Fruit fly (Drosophila melanogaster) whole organism, embryonic: ENCODE data around the gene CG14022.

Experiments used
- Bgb ChIP-seq: fragments of 200-800 bp; sonication (Bioruptor generic); IDR thresholded peaks from 2 replicates; pipeline ENCODE4 v1.3.6; 2022; ENCODE audit warnings: missing biosample characterization, missing genetic modification characterization; ENCODE audit not compliant: partially characterized antibody
- CG10462 ChIP-seq: fragments of 200-800 bp; sonication (Bioruptor generic); optimal IDR thresholded peaks from 2 replicates; lab custom pipeline; 2016; ENCODE audit warnings: missing biosample characterization, missing genetic modification characterization
- CG10543 ChIP-seq: fragments of 200-800 bp; sonication (Bioruptor generic); optimal IDR thresholded peaks from 3 replicates; lab custom pipeline; 2017; ENCODE audit warnings: missing biosample characterization, mild to moderate bottlenecking, missing genetic modification characterization, moderate library complexity
- CG10565 ChIP-seq: fragments of 200-800 bp; sonication (Bioruptor generic); optimal IDR thresholded peaks from 3 replicates; lab custom pipeline; 2016; ENCODE audit warnings: missing biosample characterization, mild to moderate bottlenecking, missing genetic modification characterization
- CG11456 ChIP-seq: fragments of 200-800 bp; sonication (Bioruptor generic); IDR thresholded peaks from 3 replicates; pipeline ENCODE4 v1.3.6; 2022; ENCODE audit warnings: missing biosample characterization, missing genetic modification characterization
- CG15269 ChIP-seq: fragments of 200-800 bp; sonication (Bioruptor generic); optimal IDR thresholded peaks from 2 replicates; lab custom pipeline; 2018; ENCODE audit warnings: missing biosample characterization, mild to moderate bottlenecking, missing genetic modification characterization, moderate library complexity
- CG1602 ChIP-seq: fragments of 200-800 bp; sonication (Bioruptor generic); optimal IDR thresholded peaks from 3 replicates; lab custom pipeline; 2016; ENCODE audit warnings: missing biosample characterization, missing genetic modification characterization
- CG18262 ChIP-seq: fragments of 200-800 bp; optimal IDR thresholded peaks from 3 replicates; lab custom pipeline; 2019; ENCODE audit warnings: missing biosample characterization, mild to moderate bottlenecking, missing genetic modification characterization, moderate library complexity
- CG2129 ChIP-seq: fragments of 200-800 bp; sonication (Bioruptor generic); IDR thresholded peaks from 2 replicates; pipeline ENCODE4 v1.3.6; 2022; ENCODE audit warnings: missing biosample characterization, missing genetic modification characterization; ENCODE audit not compliant: partially characterized antibody
- CG30020 ChIP-seq: fragments of 200-800 bp; optimal IDR thresholded peaks from 2 replicates; lab custom pipeline; 2019; ENCODE audit warnings: missing biosample characterization, mild to moderate bottlenecking, missing genetic modification characterization, moderate library complexity
- CG32772 ChIP-seq: fragments of 200-800 bp; sonication (Bioruptor generic); IDR thresholded peaks from 2 replicates; pipeline ENCODE4 v1.3.6; 2022; ENCODE audit warnings: missing biosample characterization, missing genetic modification characterization
- CG3838 ChIP-seq: fragments of 200-800 bp; sonication (Bioruptor generic); optimal IDR thresholded peaks from 3 replicates; lab custom pipeline; 2016; ENCODE audit warnings: missing biosample characterization, missing genetic modification characterization
- CG3847 ChIP-seq: fragments of 200-800 bp; sonication (Bioruptor generic); IDR thresholded peaks from 2 replicates; pipeline ENCODE4 v1.3.6; 2022; ENCODE audit warnings: missing biosample characterization, missing genetic modification characterization
- CG4282 ChIP-seq: fragments of 200-800 bp; sonication (Bioruptor generic); optimal IDR thresholded peaks from 2 replicates; lab custom pipeline; 2016; ENCODE audit warnings: missing biosample characterization, missing genetic modification characterization
- CG6254 ChIP-seq: fragments of 200-800 bp; sonication (Bioruptor generic); optimal IDR thresholded peaks from 3 replicates; lab custom pipeline; 2017; ENCODE audit warnings: mild to moderate bottlenecking, missing biosample characterization, missing genetic modification reagents, missing genetic modification characterization
- CG7357 ChIP-seq: fragments of 200-800 bp; sonication (Bioruptor generic); IDR thresholded peaks from 3 replicates; pipeline ENCODE4 v1.3.6; 2022; ENCODE audit warnings: missing biosample characterization, missing genetic modification characterization
- CG7987 ChIP-seq: fragments of 200-800 bp; sonication (Bioruptor generic); optimal IDR thresholded peaks from 2 replicates; lab custom pipeline; 2018; ENCODE audit warnings: missing biosample characterization, mild to moderate bottlenecking, missing genetic modification characterization, moderate library complexity
- CG8281 ChIP-seq: fragments of 200-800 bp; sonication (Bioruptor generic); optimal IDR thresholded peaks from 2 replicates; lab custom pipeline; 2018; ENCODE audit warnings: missing biosample characterization, mild to moderate bottlenecking, missing genetic modification characterization, moderate library complexity
- CG9817 ChIP-seq: fragments of 200-800 bp; sonication (Bioruptor generic); optimal IDR thresholded peaks from 2 replicates; lab custom pipeline; 2018; ENCODE audit warnings: missing biosample characterization, mild to moderate bottlenecking, missing genetic modification characterization, moderate library complexity
- CG9932 ChIP-seq: fragments of 200-800 bp; sonication (Bioruptor generic); IDR thresholded peaks from 2 replicates; pipeline ENCODE4 v1.3.6; 2022; ENCODE audit warnings: missing biosample characterization, missing genetic modification characterization
- Chrac-16 ChIP-seq: fragments of 200-800 bp; sonication (Bioruptor generic); optimal IDR thresholded peaks from 3 replicates; lab custom pipeline; 2016; ENCODE audit warnings: missing biosample characterization, missing genetic modification characterization
- Dp ChIP-seq: fragments of 200-800 bp; sonication (Bioruptor generic); optimal IDR thresholded peaks from 2 replicates; lab custom pipeline; 2018; ENCODE audit warnings: missing biosample characterization, mild to moderate bottlenecking, missing genetic modification characterization, moderate library complexity
- Ets97D ChIP-seq: fragments of 200-800 bp; sonication (Bioruptor generic); optimal IDR thresholded peaks from 3 replicates; lab custom pipeline; 2016; ENCODE audit warnings: missing biosample characterization, missing genetic modification characterization
- HLH4C ChIP-seq: fragments of 200-800 bp; sonication (Bioruptor generic); IDR thresholded peaks from 3 replicates; pipeline ENCODE4 v1.3.6; 2022; ENCODE audit warnings: missing biosample characterization, missing genetic modification characterization; ENCODE audit not compliant: partially characterized antibody
- Hr51 ChIP-seq, 2 experiments: fragments of 200-800 bp; sonication (Bioruptor generic); optimal IDR thresholded peaks; 2 replicates in 1 of 2; 3 replicates in 1 of 2; lab custom pipeline; 2016 to 2018; ENCODE audit warnings: missing biosample characterization in 2 of 2, missing genetic modification characterization in 2 of 2, mild to moderate bottlenecking in 1 of 2, moderate library complexity in 1 of 2
- Max ChIP-seq: fragments of 200-800 bp; sonication (Bioruptor generic); optimal IDR thresholded peaks from 2 replicates; lab custom pipeline; 2016; ENCODE audit warnings: missing biosample characterization, mild to moderate bottlenecking, missing genetic modification characterization
- Med ChIP-seq: fragments of 200-800 bp; sonication (Bioruptor generic); peaks from one replicate; lab custom pipeline; 2016; ENCODE audit warnings: missing biosample characterization, missing genetic modification characterization, mild to moderate bottlenecking, inconsistent platforms, moderate library complexity
- Nf-YC ChIP-seq: fragments of 200-800 bp; optimal IDR thresholded peaks from 3 replicates; lab custom pipeline; 2019; ENCODE audit warnings: missing biosample characterization, mild to moderate bottlenecking, missing genetic modification characterization, moderate library complexity
- Ravus ChIP-seq: fragments of 200-800 bp; sonication (Bioruptor generic); IDR thresholded peaks from 2 replicates; pipeline ENCODE4 v1.3.6; 2022; ENCODE audit warnings: missing biosample characterization, missing genetic modification characterization
- Six4 ChIP-seq: fragments of 200-800 bp; sonication (Bioruptor generic); optimal IDR thresholded peaks from 2 replicates; lab custom pipeline; 2016; ENCODE audit warnings: missing biosample characterization, missing genetic modification characterization
- Stat92E ChIP-seq, 3 experiments: fragments of >200 bp in 2 of 3; fragments of 200-800 bp in 1 of 3; sonication (Bioruptor generic) in 1 of 3; optimal IDR thresholded peaks; 2 replicates each; lab custom pipeline; 2017 to 2019; ENCODE audit warnings: missing biosample characterization in 3 of 3, missing genetic modification characterization in 3 of 3, mild to moderate bottlenecking in 1 of 3, moderate library complexity in 1 of 3
- az2 ChIP-seq: fragments of 200-800 bp; sonication (Bioruptor generic); optimal IDR thresholded peaks from 3 replicates; lab custom pipeline; 2016; ENCODE audit warnings: missing biosample characterization, missing genetic modification characterization
- bab2 ChIP-seq: fragments of 200-800 bp; sonication (Bioruptor generic); optimal IDR thresholded peaks from 2 replicates; lab custom pipeline; 2016; ENCODE audit warnings: missing biosample characterization, missing genetic modification characterization
- caup ChIP-seq: fragments of 200-800 bp; sonication (Bioruptor generic); optimal IDR thresholded peaks from 3 replicates; lab custom pipeline; 2017; ENCODE audit warnings: missing biosample characterization, mild to moderate bottlenecking, missing genetic modification characterization, moderate library complexity; ENCODE audit not compliant: severe bottlenecking
- dmrt11E ChIP-seq: fragments of 200-800 bp; sonication (Bioruptor generic); optimal IDR thresholded peaks from 3 replicates; lab custom pipeline; 2018; ENCODE audit warnings: missing biosample characterization, mild to moderate bottlenecking, missing genetic modification characterization, moderate library complexity
- gem ChIP-seq: fragments of 200-800 bp; sonication (Bioruptor generic); optimal IDR thresholded peaks from 2 replicates; lab custom pipeline; 2019; ENCODE audit warnings: missing biosample characterization, mild to moderate bottlenecking, missing genetic modification characterization, moderate library complexity
- hb ChIP-seq: fragments of 200-800 bp; sonication (Bioruptor generic); IDR thresholded peaks from 3 replicates; pipeline ENCODE4 v1.3.6; 2022; ENCODE audit warnings: missing biosample characterization, missing genetic modification characterization; ENCODE audit not compliant: partially characterized antibody
- her ChIP-seq: fragments of 200-800 bp; sonication (Bioruptor generic); optimal IDR thresholded peaks from 2 replicates; lab custom pipeline; 2016; ENCODE audit warnings: missing biosample characterization, missing genetic modification characterization
- lmd ChIP-seq: fragments of 200-800 bp; sonication (Bioruptor generic); IDR thresholded peaks from 2 replicates; pipeline ENCODE4 v1.3.6; 2022; ENCODE audit warnings: missing biosample characterization, missing genetic modification characterization
- maf-S ChIP-seq: fragments of 200-800 bp; sonication (Bioruptor generic); optimal IDR thresholded peaks from 2 replicates; lab custom pipeline; 2016; ENCODE audit warnings: missing biosample characterization, missing genetic modification characterization
- prd ChIP-seq, 3 experiments: fragments of >200 bp in 2 of 3; fragments of 200-800 bp in 1 of 3; sonication (Bioruptor generic) in 1 of 3; optimal IDR thresholded peaks in 2 of 3; IDR thresholded peaks in 1 of 3; 2 replicates in 2 of 3; 3 replicates in 1 of 3; pipeline versions ENCODE4 v1.3.6 to Lab custom; 2017 to 2022; ENCODE audit warnings: missing biosample characterization in 1 of 3, missing genetic modification characterization in 1 of 3
- psq ChIP-seq: fragments of 200-800 bp; sonication (Bioruptor generic); optimal IDR thresholded peaks from 2 replicates; lab custom pipeline; 2017; ENCODE audit warnings: missing biosample characterization, missing genetic modification characterization
- slou ChIP-seq: fragments of 200-800 bp; sonication (Bioruptor generic); optimal IDR thresholded peaks from 3 replicates; lab custom pipeline; 2016; ENCODE audit warnings: missing biosample characterization, missing genetic modification characterization
- tap ChIP-seq: fragments of 200-800 bp; optimal IDR thresholded peaks from 3 replicates; lab custom pipeline; 2019; ENCODE audit warnings: missing biosample characterization, mild to moderate bottlenecking, missing genetic modification characterization, moderate library complexity
- unc-4 ChIP-seq: fragments of 200-800 bp; sonication (Bioruptor generic); IDR thresholded peaks from 2 replicates; pipeline ENCODE4 v1.3.6; 2022; ENCODE audit warnings: missing biosample characterization, missing genetic modification characterization; ENCODE audit not compliant: partially characterized antibody
- z ChIP-seq: fragments of 200-800 bp; sonication (Bioruptor generic); IDR thresholded peaks from 3 replicates; pipeline ENCODE4 v1.3.6; 2022; ENCODE audit warnings: missing biosample characterization, missing genetic modification characterization
- zen ChIP-seq: fragments of 200-800 bp; sonication (Bioruptor generic); optimal IDR thresholded peaks from 3 replicates; lab custom pipeline; 2018; ENCODE audit warnings: missing biosample characterization, mild to moderate bottlenecking, missing genetic modification characterization, moderate library complexity

The CG14022 gene

DNA sequence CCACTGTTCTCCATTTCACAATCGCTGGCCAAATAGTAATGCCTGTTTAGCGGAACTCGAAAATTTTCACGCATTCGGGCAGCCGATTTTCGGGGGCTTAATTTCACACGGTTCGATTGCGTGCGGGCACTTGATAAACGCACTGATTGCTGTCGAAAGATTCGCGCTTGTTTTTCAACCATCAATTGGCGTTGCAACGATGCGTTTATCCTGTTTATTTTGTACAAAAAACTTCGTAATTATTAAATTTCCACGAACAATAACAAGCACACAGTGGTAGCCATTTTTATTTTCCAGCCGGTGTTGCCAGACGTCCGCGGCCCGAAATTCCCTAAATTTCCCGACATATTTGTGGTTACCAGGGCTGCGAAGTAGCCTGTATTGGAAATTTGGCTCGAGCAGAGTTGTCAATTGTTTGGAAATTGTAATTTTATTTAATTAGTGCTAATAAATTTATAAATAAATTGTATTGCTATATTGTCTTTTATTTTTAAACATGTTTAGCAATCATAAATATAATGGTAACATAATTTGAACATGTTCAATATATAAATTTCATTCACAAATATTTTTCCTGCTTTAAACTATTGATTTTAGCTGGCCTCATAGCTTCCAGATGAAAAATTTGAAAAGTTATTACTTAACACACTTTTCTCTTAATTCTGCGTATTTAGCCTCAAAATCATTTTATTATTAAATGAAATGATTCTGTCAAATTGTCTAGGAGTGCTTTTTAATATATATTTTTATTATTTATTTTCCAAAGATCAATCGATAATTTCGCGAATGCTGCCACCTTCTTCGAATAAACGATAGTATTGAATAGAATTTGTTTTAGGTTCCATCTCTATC is 2.0 kb downstream of the CG14022 start, which contains the start of the genes Ncoa6 and cype (continued):
- TF ChIP-seq gem = peak; percentile 75
- no peak for TF ChIP-seq Stat92E (GFP tag; optimal IDR thresholded peaks at IDR 0.05; lab: Kevin White, UChicago)
- peak; percentile 58 for TF ChIP-seq CG2129 (GFP tag; lab: Robert Waterston, UW)
- peak; percentile 68 for TF ChIP-seq CG10543 (GFP tag; lab: Kevin White, UChicago)
- TF ChIP-seq Max (GFP tag; lab: Kevin White, UChicago) = no peak
- TF ChIP-seq psq (GFP tag; lab: Kevin White, UChicago) = peak; percentile 6
- peak; percentile 52 for TF ChIP-seq dmrt11E (tag; lab: Kevin White, UChicago)
- TF ChIP-seq z (GFP tag; lab: Robert Waterston, UW) = no peak
- TF ChIP-seq CG30020 (tag; lab: Kevin White, UChicago) = peak; percentile 57
- TF ChIP-seq CG10462 = peak; percentile 13
- TF ChIP-seq CG3847 (GFP tag; lab: Robert Waterston, UW) = peak; percentile 84
- no peak for TF ChIP-seq prd (optimal IDR thresholded peaks at IDR 0.05; lab: Kevin White, UChicago)
- peak; percentile 58 for TF ChIP-seq prd (GFP tag; IDR thresholded peaks at IDR 0.05; lab: Robert Waterston, UW)
- TF ChIP-seq zen (tag; lab: Kevin White, UChicago) = peak; percentile 73
- TF ChIP-seq Nf-YC (tag; lab: Kevin White, UChicago) = peak; percentile 73
- peak; percentile 75 for TF ChIP-seq CG18262 (tag; lab: Kevin White, UChicago)
- TF ChIP-seq Dp (GFP tag; lab: Kevin White, UChicago) = peak; percentile 6
- peak; percentile 48 for TF ChIP-seq slou
- TF ChIP-seq unc-4 = peak; percentile 81
- no peak for TF ChIP-seq Ravus
- no peak for TF ChIP-seq CG6254
- peak; percentile 79 for TF ChIP-seq Med (GFP tag; lab: Kevin White, UChicago)
- peak; percentile 62 for TF ChIP-seq CG15269 (tag; lab: Kevin White, UChicago)
- TF ChIP-seq HLH4C (GFP tag; lab: Robert Waterston, UW) = peak; percentile 68
- peak; percentile 63 for TF ChIP-seq CG9817 (tag; lab: Kevin White, UChicago)
- TF ChIP-seq CG32772 (GFP tag; lab: Robert Waterston, UW) = peak; percentile 38; the same call in 1 of the 2 replicates
- TF ChIP-seq tap = peak; percentile 15
- peak; percentile 84 for TF ChIP-seq Bgb (GFP tag; lab: Robert Waterston, UW)
- TF ChIP-seq her = peak; percentile 12
- peak; percentile 28 for TF ChIP-seq CG7987 (GFP tag; lab: Kevin White, UChicago)
- no peak for TF ChIP-seq CG7357
- peak; percentile 21 for TF ChIP-seq Chrac-16
- peak; percentile 5 for TF ChIP-seq bab2 (GFP tag; lab: Kevin White, UChicago)
- peak in 1 of 2 experiments; percentile 66 for TF ChIP-seq Hr51 (GFP tag; optimal IDR thresholded peaks at IDR 0.05; lab: Kevin White, UChicago)
- no peak for TF ChIP-seq CG3838 (GFP tag; lab: Kevin White, UChicago)
- peak; percentile 55 for TF ChIP-seq CG9932 (GFP tag; lab: Robert Waterston, UW)
- TF ChIP-seq az2 (GFP tag; lab: Kevin White, UChicago) = peak; percentile 30
- TF ChIP-seq maf-S (GFP tag; lab: Kevin White, UChicago) = no peak
- TF ChIP-seq lmd (GFP tag; lab: Robert Waterston, UW) = peak; percentile 17; the same call in 1 of the 2 replicates
- no peak for TF ChIP-seq CG4282 (GFP tag; lab: Kevin White, UChicago)
- TF ChIP-seq CG10565 (GFP tag; lab: Kevin White, UChicago) = no peak
- TF ChIP-seq caup (GFP tag; lab: Kevin White, UChicago) = peak; percentile 4
- peak; percentile 17 for TF ChIP-seq CG1602 (GFP tag; lab: Kevin White, UChicago)
- TF ChIP-seq CG11456 (GFP tag; lab: Robert Waterston, UW) = peak; percentile 68; the same call in 2 of the 3 replicates
- peak; percentile 79 for TF ChIP-seq Ets97D (GFP tag; lab: Kevin White, UChicago)
- peak; percentile 2 for TF ChIP-seq CG8281 (tag; lab: Kevin White, UChicago)
- peak; percentile 60; the same call in 1 of the 3 replicates for TF ChIP-seq hb (GFP tag; lab: Robert Waterston, UW)
- peak; percentile 8 for TF ChIP-seq Six4
